Worm (Caenorhabditis elegans) whole organism, late embryonic: ENCODE data around the gene srlf-7.

Source experiments
- C08G9.2 ChIP-seq: sonication (generic microtip); optimal IDR thresholded peaks from 2 replicates; lab custom pipeline; 2016; ENCODE audit warnings: mild to moderate bottlenecking, missing genetic modification characterization, moderate library complexity, missing compliant biosample characterization
- C38D4.7 ChIP-seq: fragments of 200-800 bp; sonication (Bioruptor generic); optimal IDR thresholded peaks from 2 replicates; lab custom pipeline; 2018; ENCODE audit warnings: mild to moderate bottlenecking, missing genetic modification characterization, moderate library complexity, missing compliant biosample characterization
- F13H6.1 ChIP-seq: sonication (generic microtip); optimal IDR thresholded peaks from 2 replicates; lab custom pipeline; 2016; ENCODE audit warnings: missing genetic modification characterization, missing compliant biosample characterization
- K02D7.2 ChIP-seq: sonication (generic microtip); optimal IDR thresholded peaks from 2 replicates; lab custom pipeline; 2017; ENCODE audit warnings: mild to moderate bottlenecking, missing genetic modification characterization, missing compliant biosample characterization
- K09A11.1 ChIP-seq: sonication (generic microtip); optimal IDR thresholded peaks from 2 replicates; lab custom pipeline; 2017; ENCODE audit warnings: antibody characterized with exemption, mild to moderate bottlenecking, missing genetic modification characterization, missing compliant biosample characterization; ENCODE audit not compliant: insufficient read depth
- T23F11.4 ChIP-seq: fragments of 200-800 bp; sonication (Bioruptor generic); optimal IDR thresholded peaks from 2 replicates; lab custom pipeline; 2018; ENCODE audit warnings: mild to moderate bottlenecking, missing genetic modification characterization, missing compliant biosample characterization
- Y22D7AL.16 ChIP-seq: sonication (generic microtip); optimal IDR thresholded peaks from 2 replicates; lab custom pipeline; 2016; ENCODE audit warnings: missing genetic modification characterization, missing compliant biosample characterization
- ama-1 ChIP-seq: fragments of 150-350 bp; optimal IDR thresholded peaks from 2 replicates; lab custom pipeline; 2014
- ceh-14 ChIP-seq: sonication (generic microtip); optimal IDR thresholded peaks from 2 replicates; lab custom pipeline; 2016; ENCODE audit warnings: missing genotype, missing genetic modification characterization, missing compliant biosample characterization
- ceh-19 ChIP-seq: fragments of 200-800 bp; sonication (Bioruptor generic); optimal IDR thresholded peaks from 2 replicates; lab custom pipeline; 2018; ENCODE audit warnings: mild to moderate bottlenecking, missing genetic modification characterization, missing compliant biosample characterization
- ceh-24 ChIP-seq: sonication (generic microtip); optimal IDR thresholded peaks from 2 replicates; lab custom pipeline; 2016; ENCODE audit warnings: mild to moderate bottlenecking, missing genetic modification characterization, missing compliant biosample characterization
- ceh-30 ChIP-seq: fragments of 150-350 bp; optimal IDR thresholded peaks from 2 replicates; lab custom pipeline; 2014; ENCODE audit warnings: missing biosample characterization, missing genetic modification characterization
- ceh-34 ChIP-seq: sonication (generic microtip); optimal IDR thresholded peaks from 2 replicates; lab custom pipeline; 2016; ENCODE audit warnings: mild to moderate bottlenecking, missing genetic modification characterization, missing compliant biosample characterization
- ceh-45 ChIP-seq: fragments of 200-800 bp; sonication (Bioruptor generic); IDR thresholded peaks from 2 replicates; pipeline ENCODE4 v1.3.6; 2022; ENCODE audit warnings: missing genetic modification reagents, missing genetic modification characterization, missing compliant biosample characterization
- ceh-6 ChIP-seq: fragments of 200-800 bp; sonication (Bioruptor generic); optimal IDR thresholded peaks from 2 replicates; lab custom pipeline; 2018; ENCODE audit warnings: mild to moderate bottlenecking, missing genetic modification characterization, missing compliant biosample characterization
- ceh-9 ChIP-seq: sonication (generic microtip); optimal IDR thresholded peaks from 2 replicates; lab custom pipeline; 2016; ENCODE audit warnings: mild to moderate bottlenecking, missing genetic modification characterization, inconsistent platforms, missing compliant biosample characterization
- che-1 ChIP-seq: sonication (generic microtip); optimal IDR thresholded peaks from 2 replicates; lab custom pipeline; 2016; ENCODE audit warnings: mild to moderate bottlenecking, missing genetic modification characterization, missing compliant biosample characterization
- dmd-4 ChIP-seq: sonication (generic microtip); optimal IDR thresholded peaks from 2 replicates; lab custom pipeline; 2016; ENCODE audit warnings: borderline replicate concordance, missing genetic modification characterization, missing compliant biosample characterization
- dve-1 ChIP-seq: sonication (generic microtip); optimal IDR thresholded peaks from 2 replicates; lab custom pipeline; 2017; ENCODE audit warnings: antibody characterized with exemption, mild to moderate bottlenecking, missing genetic modification characterization, missing compliant biosample characterization
- elt-4 ChIP-seq: sonication (generic microtip); optimal IDR thresholded peaks from 2 replicates; lab custom pipeline; 2016; ENCODE audit warnings: missing genetic modification characterization, missing compliant biosample characterization
- eyg-1 ChIP-seq: sonication (generic microtip); optimal IDR thresholded peaks from 2 replicates; lab custom pipeline; 2016; ENCODE audit warnings: missing genotype, missing genetic modification characterization, missing compliant biosample characterization
- fkh-10 ChIP-seq: fragments of 150-350 bp; optimal IDR thresholded peaks from 2 replicates; lab custom pipeline; 2014; ENCODE audit warnings: missing biosample characterization, missing genetic modification reagents, missing genetic modification characterization
- lin-11 ChIP-seq: fragments of 200-800 bp; sonication (Bioruptor generic); optimal IDR thresholded peaks from 2 replicates; lab custom pipeline; 2018; ENCODE audit warnings: mild to moderate bottlenecking, missing genetic modification characterization, missing compliant biosample characterization
- madf-2 ChIP-seq: sonication (generic microtip); optimal IDR thresholded peaks from 2 replicates; lab custom pipeline; 2017; ENCODE audit warnings: missing genetic modification characterization, missing compliant biosample characterization
- mec-3 ChIP-seq: sonication (generic microtip); optimal IDR thresholded peaks from 2 replicates; lab custom pipeline; 2016; ENCODE audit warnings: borderline replicate concordance, missing genetic modification characterization, missing compliant biosample characterization
- nhr-232 ChIP-seq: sonication (generic microtip); optimal IDR thresholded peaks from 2 replicates; lab custom pipeline; 2016; ENCODE audit warnings: missing genetic modification characterization, missing compliant biosample characterization
- npax-4 ChIP-seq: sonication (generic microtip); optimal IDR thresholded peaks from 2 replicates; lab custom pipeline; 2016; ENCODE audit warnings: missing genetic modification characterization, missing compliant biosample characterization
- pat-9 ChIP-seq: fragments of 200-800 bp; sonication (Bioruptor generic); optimal IDR thresholded peaks from 2 replicates; lab custom pipeline; 2018; ENCODE audit warnings: mild to moderate bottlenecking, missing genetic modification characterization, moderate library complexity, missing compliant biosample characterization
- pax-1 ChIP-seq: fragments of 150-350 bp; optimal IDR thresholded peaks from 2 replicates; lab custom pipeline; 2014; ENCODE audit warnings: missing biosample characterization, missing genetic modification characterization
- pros-1 ChIP-seq: fragments of 150-350 bp; optimal IDR thresholded peaks from 2 replicates; lab custom pipeline; 2014; ENCODE audit warnings: missing biosample characterization, missing genetic modification reagents, missing genetic modification characterization
- sox-4 ChIP-seq: sonication (generic microtip); optimal IDR thresholded peaks from 2 replicates; lab custom pipeline; 2017; ENCODE audit warnings: mild to moderate bottlenecking, missing genetic modification characterization, inconsistent platforms, missing compliant biosample characterization
- syd-9 ChIP-seq: sonication (generic microtip); optimal IDR thresholded peaks from 2 replicates; lab custom pipeline; 2016; ENCODE audit warnings: mild to moderate bottlenecking, missing genetic modification characterization, moderate library complexity, missing compliant biosample characterization
- tbx-2 ChIP-seq: sonication (generic microtip); optimal IDR thresholded peaks from 2 replicates; lab custom pipeline; 2016; ENCODE audit warnings: missing genetic modification characterization, missing compliant biosample characterization
- tbx-7 ChIP-seq: sonication (generic microtip); optimal IDR thresholded peaks from 2 replicates; lab custom pipeline; 2016; ENCODE audit warnings: missing genotype, missing genetic modification characterization, missing compliant biosample characterization
- ttx-3 ChIP-seq: sonication (generic microtip); optimal IDR thresholded peaks from 2 replicates; lab custom pipeline; 2016; ENCODE audit warnings: missing genetic modification reagents, missing genetic modification characterization, missing compliant biosample characterization
- unc-3 ChIP-seq, 2 experiments: fragments of 200-800 bp in 1 of 2; sonication (Bioruptor generic) in 1 of 2; sonication (generic microtip) in 1 of 2; conservative IDR thresholded peaks in 1 of 2; optimal IDR thresholded peaks in 1 of 2; 2 replicates each; pipeline versions ENCODE4 v1.3.6 to Lab custom; 2016 to 2022; ENCODE audit warnings: missing compliant biosample characterization in 2 of 2, missing genetic modification characterization in 2 of 2, missing genetic modification reagents in 1 of 2
- zip-5 ChIP-seq: sonication (generic microtip); optimal IDR thresholded peaks from 2 replicates; lab custom pipeline; 2016; ENCODE audit warnings: missing genetic modification characterization, missing compliant biosample characterization
- ztf-16 ChIP-seq: sonication (generic microtip); optimal IDR thresholded peaks from 2 replicates; lab custom pipeline; 2017; ENCODE audit warnings: missing genetic modification characterization, missing compliant biosample characterization

The srlf-7 gene

DNA sequence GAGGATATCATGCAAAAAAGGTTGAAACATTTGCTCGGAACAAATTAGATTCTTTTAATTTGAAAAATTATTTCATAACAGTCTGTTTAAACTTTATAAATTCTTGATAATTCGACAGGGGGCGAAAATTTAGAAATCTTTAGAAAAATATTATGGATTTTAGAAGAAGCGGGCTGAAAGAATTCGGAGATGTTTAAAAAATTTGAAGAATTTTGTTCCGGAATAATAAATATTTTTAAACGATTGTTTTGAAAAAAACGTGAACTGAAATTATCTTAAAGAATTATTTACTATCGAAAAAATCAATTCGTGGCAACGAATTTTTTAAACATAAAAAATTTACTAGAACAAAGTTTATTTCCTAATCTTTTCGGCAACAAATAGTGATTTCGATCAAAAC, 14.6 kb downstream of the srlf-7 start, which contains the start of gene R13A1.3:
TSS of gene R13A1.3 (plus strand) at position 301 of the 400 bp plus-strand sequence.
- no peak for TF ChIP-seq fkh-10 (GFP tag; lab: Kevin White, UChicago)
- no peak for TF ChIP-seq syd-9
- TF ChIP-seq pros-1 (tag; lab: Kevin White, UChicago) = no peak
- no peak for TF ChIP-seq che-1 (tag; lab: Kevin White, UChicago)
- no peak for TF ChIP-seq ceh-24 (tag; lab: Kevin White, UChicago)
- TF ChIP-seq pax-1 (tag; lab: Kevin White, UChicago) = no peak
- TF ChIP-seq Y22D7AL.16 (tag; lab: Kevin White, UChicago) = no peak
- no peak for TF ChIP-seq madf-2 (tag; lab: Kevin White, UChicago)
- no peak for TF ChIP-seq eyg-1 (tag; lab: Kevin White, UChicago)
- TF ChIP-seq mec-3 (tag; lab: Kevin White, UChicago) = no peak
- TF ChIP-seq dmd-4 (tag; lab: Kevin White, UChicago) = no peak
- TF ChIP-seq ceh-34 (tag; lab: Kevin White, UChicago) = no peak
- no peak for TF ChIP-seq K02D7.2 (tag; lab: Kevin White, UChicago)
- no peak for TF ChIP-seq nhr-232 (tag; lab: Kevin White, UChicago)

DNA sequence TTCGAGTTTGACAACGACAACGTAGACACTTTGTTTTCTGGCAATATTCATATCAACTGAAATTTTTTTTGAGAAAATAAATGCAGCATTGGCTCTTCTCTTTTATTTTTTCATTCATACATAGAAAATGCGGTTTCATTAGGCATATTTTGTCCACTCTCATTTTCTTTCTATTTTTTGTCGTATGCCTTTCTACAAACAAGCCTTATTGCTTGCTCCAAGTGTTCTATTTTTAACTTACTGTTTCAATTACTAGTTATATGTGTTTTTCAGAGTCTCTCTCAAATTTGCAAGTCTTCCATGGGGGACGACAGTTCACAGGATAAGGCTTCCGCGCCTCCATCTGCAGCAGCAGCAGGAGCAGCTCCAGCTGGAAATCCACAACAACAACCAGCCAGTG, 16.9 kb downstream of the srlf-7 start, which contains the start of gene kcc-1:
TSS of gene kcc-1 (plus strand) at position 301 of the 400 bp plus-strand sequence.
- TF ChIP-seq ceh-19 (GFP tag; lab: Kevin White, UChicago) (no peak), pat-9 (tag; lab: Kevin White, UChicago) (no peak), pax-1 (tag; lab: Kevin White, UChicago) (no peak)
- TF ChIP-seq, all 69 proteins: peak for 0

DNA sequence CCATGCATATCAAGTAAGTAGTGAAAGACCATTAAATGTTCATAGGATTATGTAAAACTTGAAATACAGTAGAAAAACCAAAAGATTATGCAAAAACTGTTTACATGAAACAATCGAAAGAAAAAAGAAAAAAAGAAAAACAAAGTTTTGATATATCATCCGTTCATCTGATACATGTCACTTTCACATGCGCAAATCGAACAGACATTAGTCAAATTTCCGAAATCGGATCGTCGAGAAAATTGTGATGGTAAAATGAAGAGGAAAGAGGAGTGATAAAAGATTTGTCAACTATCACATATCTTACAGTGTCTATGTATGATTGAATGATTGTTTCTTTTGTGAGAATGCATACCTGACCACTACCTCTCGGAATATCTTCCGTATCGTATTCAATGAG, 19.9 kb downstream of the srlf-7 start:
- no peak for TF ChIP-seq sox-4 (tag; lab: Kevin White, UChicago)
- TF ChIP-seq K09A11.1 (tag; lab: Kevin White, UChicago) = no peak
- no peak for TF ChIP-seq ceh-6 (GFP tag; lab: Kevin White, UChicago)
- TF ChIP-seq ceh-14 = no peak
- no peak for TF ChIP-seq dve-1
- TF ChIP-seq C08G9.2 (tag; lab: Kevin White, UChicago) = no peak
- TF ChIP-seq madf-2 (tag; lab: Kevin White, UChicago) = no peak
- TF ChIP-seq ceh-19 (GFP tag; lab: Kevin White, UChicago) = no peak
- TF ChIP-seq mec-3 (tag; lab: Kevin White, UChicago) = no peak
- TF ChIP-seq ama-1 = no peak
- TF ChIP-seq ceh-30 (tag; lab: Kevin White, UChicago) = no peak
- TF ChIP-seq ceh-34 (tag; lab: Kevin White, UChicago) = no peak
- TF ChIP-seq ceh-9 = no peak
- no peak for TF ChIP-seq F13H6.1 (tag; lab: Kevin White, UChicago)
- TF ChIP-seq, all 69 proteins: peak for 0

DNA sequence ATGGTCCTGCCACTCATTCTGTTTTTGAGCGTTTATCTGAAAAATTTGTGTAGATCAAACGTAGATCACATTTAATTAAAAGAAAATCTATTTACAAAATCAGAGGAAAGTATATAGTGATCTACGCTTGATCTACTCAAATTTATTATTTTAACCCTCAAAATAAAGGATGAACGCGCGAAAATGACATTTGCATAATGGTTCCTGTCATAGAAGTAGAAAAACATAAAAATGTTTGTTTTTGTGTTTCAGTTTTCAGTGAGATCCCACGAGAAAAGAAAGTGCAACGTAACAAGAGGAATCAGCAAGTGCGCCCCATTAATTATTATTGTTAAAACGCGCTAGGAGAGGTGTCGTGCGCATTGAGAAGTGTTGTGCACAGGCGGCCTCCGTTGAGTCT, 22.2 kb downstream of the srlf-7 start:
- no peak for TF ChIP-seq elt-4
- no peak for TF ChIP-seq tbx-7 (tag; lab: Kevin White, UChicago)
- TF ChIP-seq ztf-16 (tag; lab: Kevin White, UChicago) = no peak
- no peak for TF ChIP-seq ttx-3
- TF ChIP-seq C38D4.7 (GFP tag; lab: Kevin White, UChicago) = no peak
- no peak for TF ChIP-seq Y22D7AL.16 (tag; lab: Kevin White, UChicago)

DNA sequence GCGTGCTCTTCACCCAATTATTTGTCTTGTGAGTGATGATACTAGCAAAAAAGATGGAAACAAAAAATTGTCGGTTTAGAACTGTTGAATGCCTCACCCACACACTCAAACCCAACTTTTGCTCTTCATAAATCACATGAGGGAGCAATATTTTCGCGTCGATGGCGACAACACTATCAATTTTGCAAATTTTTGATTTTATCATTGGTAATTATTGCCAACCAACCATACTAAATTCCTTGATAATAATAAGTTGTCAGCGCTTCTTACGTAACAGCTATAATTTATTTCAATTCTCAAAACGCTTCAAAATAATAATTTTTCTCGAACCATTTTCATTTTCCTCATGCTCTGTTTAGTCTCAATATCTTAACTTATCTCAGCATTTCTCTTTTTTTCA, 23.7 kb downstream of the srlf-7 start:
- TF ChIP-seq K02D7.2 (tag; lab: Kevin White, UChicago) (no peak), T23F11.4 (GFP tag; lab: Kevin White, UChicago) (no peak), unc-3 (GFP tag; conservative IDR thresholded peaks at IDR 0.05; lab: Robert Waterston, UW) (no peak), unc-3 (tag; optimal IDR thresholded peaks at IDR 0.05; lab: Kevin White, UChicago) (no peak), zip-5 (no peak), npax-4 (tag; lab: Kevin White, UChicago) (no peak), Y22D7AL.16 (tag; lab: Kevin White, UChicago) (no peak), lin-11 (tag; lab: Kevin White, UChicago) (no peak), ceh-45 (GFP tag; lab: Robert Waterston, UW) (no peak), tbx-2 (tag; lab: Kevin White, UChicago) (no peak), madf-2 (tag; lab: Kevin White, UChicago) (no peak)
